Worm (Caenorhabditis elegans): ENCODE measurements around the gene Y59H11AR.4.

Gene Y59H11AR.4

ce11 chrIV:8600712-8601330 is at the start of gene Y59H11AR.4:
TSS of gene Y59H11AR.4 (minus strand) at chrIV:8600762.
- TF ChIP-seq lsy-2 (tag; optimal IDR thresholded peaks at IDR 0.05) (no peak), zag-1 (tag; optimal IDR thresholded peaks at IDR 0.05) (no peak), sma-9 (GFP tag; optimal IDR thresholded peaks at IDR 0.05) (peak; percentile 6), sma-9 (tag; optimal IDR thresholded peaks at IDR 0.05) (no peak)

- TF ChIP-seq ZK546.5 (tag; optimal IDR thresholded peaks at IDR 0.05) = no peak
- TF ChIP-seq nhr-10 (tag; optimal IDR thresholded peaks at IDR 0.05) = no peak
- no peak for TF ChIP-seq nhr-25 (tag; optimal IDR thresholded peaks at IDR 0.05)
- TF ChIP-seq Y55F3AM.14 (GFP tag; optimal IDR thresholded peaks at IDR 0.05) = no peak
These were observed 47.9 kb upstream of the Y59H11AR.4 start, which contains the start of gene cyp-33E1 for ce11 chrIV:8648502-8648901. TSS of gene cyp-33E1 (minus strand) at chrIV:8648602.

- TF ChIP-seq unc-62 (GFP tag; optimal IDR thresholded peaks at IDR 0.05) = no peak
These were observed 43.9 kb upstream of the Y59H11AR.4 start, which contains the start of gene C49C8.3 for ce11 chrIV:8644432-8644831. TSS of gene C49C8.3 (plus strand) at chrIV:8644732.

ce11 chrIV:8638761-8639160 is 38.2 kb upstream of the Y59H11AR.4 start, which contains the start of gene F42A9.9:
TSS of gene F42A9.9 (minus strand) at chrIV:8638861.
- TF ChIP-seq unc-55 (GFP tag; optimal IDR thresholded peaks at IDR 0.05) (no peak), mdl-1 (tag; optimal IDR thresholded peaks at IDR 0.05) (no peak), nhr-11 (tag; optimal IDR thresholded peaks at IDR 0.05) (no peak), lsy-2 (tag; optimal IDR thresholded peaks at IDR 0.05) (no peak), unc-62 (GFP tag; optimal IDR thresholded peaks at IDR 0.05) (no peak), ama-1 (optimal IDR thresholded peaks at IDR 0.05) (no peak), crh-2 (tag; optimal IDR thresholded peaks at IDR 0.05) (no peak), lin-39 (tag; optimal IDR thresholded peaks at IDR 0.05) (no peak), snpc-4 (tag; optimal IDR thresholded peaks at IDR 0.05) (no peak), sma-3 (GFP tag; optimal IDR thresholded peaks at IDR 0.05) (no peak), R02D3.7 (tag; optimal IDR thresholded peaks at IDR 0.05) (no peak), sma-9 (GFP tag; optimal IDR thresholded peaks at IDR 0.05) (no peak), sma-9 (tag; optimal IDR thresholded peaks at IDR 0.05) (no peak), egl-27 (tag; optimal IDR thresholded peaks at IDR 0.05) (no peak)

- TF ChIP-seq ceh-16 (tag; optimal IDR thresholded peaks at IDR 0.05) (no peak), elt-1 (tag; optimal IDR thresholded peaks at IDR 0.05) (no peak), mbf-1 (tag; optimal IDR thresholded peaks at IDR 0.05) (no peak), R02D3.7 (tag; optimal IDR thresholded peaks at IDR 0.05) (no peak), ZK546.5 (tag; optimal IDR thresholded peaks at IDR 0.05) (no peak), lsy-2 (tag; optimal IDR thresholded peaks at IDR 0.05) (no peak), mab-5 (tag; optimal IDR thresholded peaks at IDR 0.05) (no peak), ama-1 (optimal IDR thresholded peaks at IDR 0.05) (no peak), unc-62 (GFP tag; optimal IDR thresholded peaks at IDR 0.05) (no peak), lin-13 (GFP tag; optimal IDR thresholded peaks at IDR 0.05) (no peak), nhr-6 (tag; optimal IDR thresholded peaks at IDR 0.05) (no peak), nhr-237 (tag; optimal IDR thresholded peaks at IDR 0.05) (no peak)
These were observed 30.5 kb upstream of the Y59H11AR.4 start, which contains the start of gene dgk-4 for ce11 chrIV:8631033-8631432. TSS of gene dgk-4 (plus strand) at chrIV:8631333.

ce11 chrIV:8630243-8630642 is 29.7 kb upstream of the Y59H11AR.4 start:
- TF ChIP-seq zag-1 (tag; optimal IDR thresholded peaks at IDR 0.05) = no peak

- TF ChIP-seq elt-1 (tag; optimal IDR thresholded peaks at IDR 0.05) (no peak), nhr-237 (tag; optimal IDR thresholded peaks at IDR 0.05) (no peak), unc-39 (tag; optimal IDR thresholded peaks at IDR 0.05) (no peak), dmd-4 (tag; optimal IDR thresholded peaks at IDR 0.05) (no peak), ztf-4 (tag; optimal IDR thresholded peaks at IDR 0.05) (peak; percentile 61), egl-27 (tag; optimal IDR thresholded peaks at IDR 0.05) (no peak), ama-1 (optimal IDR thresholded peaks at IDR 0.05) (no peak), gmeb-1 (tag; optimal IDR thresholded peaks at IDR 0.05) (no peak), mdl-1 (tag; optimal IDR thresholded peaks at IDR 0.05) (peak in 1 of 2 experiments; percentile 36), nhr-11 (tag; optimal IDR thresholded peaks at IDR 0.05) (no peak), nhr-129 (tag; optimal IDR thresholded peaks at IDR 0.05) (peak; percentile 83), skn-1 (tag; optimal IDR thresholded peaks at IDR 0.05) (no peak), fos-1 (tag; optimal IDR thresholded peaks at IDR 0.05) (no peak), elt-3 (tag; optimal IDR thresholded peaks at IDR 0.05) (no peak), sem-4 (tag; optimal IDR thresholded peaks at IDR 0.05) (peak; percentile 56), sma-3 (GFP tag; optimal IDR thresholded peaks at IDR 0.05) (no peak), lin-11 (tag; optimal IDR thresholded peaks at IDR 0.05) (no peak), zag-1 (tag; optimal IDR thresholded peaks at IDR 0.05) (no peak), blmp-1 (tag; optimal IDR thresholded peaks at IDR 0.05; ENCODE audit: insufficient read depth) (no peak), R02D3.7 (tag; optimal IDR thresholded peaks at IDR 0.05) (no peak), crh-2 (tag; optimal IDR thresholded peaks at IDR 0.05) (peak; percentile 59), ztf-11 (tag; optimal IDR thresholded peaks at IDR 0.05) (no peak), mbf-1 (tag; optimal IDR thresholded peaks at IDR 0.05) (no peak), peb-1 (tag; optimal IDR thresholded peaks at IDR 0.05) (no peak), ceh-82 (tag; optimal IDR thresholded peaks at IDR 0.05) (no peak)
These were observed 29.1 kb upstream of the Y59H11AR.4 start for ce11 chrIV:8629609-8630052.
